ENCODE assay signal across 5 worm cellular contexts in the genomic region with DNA sequence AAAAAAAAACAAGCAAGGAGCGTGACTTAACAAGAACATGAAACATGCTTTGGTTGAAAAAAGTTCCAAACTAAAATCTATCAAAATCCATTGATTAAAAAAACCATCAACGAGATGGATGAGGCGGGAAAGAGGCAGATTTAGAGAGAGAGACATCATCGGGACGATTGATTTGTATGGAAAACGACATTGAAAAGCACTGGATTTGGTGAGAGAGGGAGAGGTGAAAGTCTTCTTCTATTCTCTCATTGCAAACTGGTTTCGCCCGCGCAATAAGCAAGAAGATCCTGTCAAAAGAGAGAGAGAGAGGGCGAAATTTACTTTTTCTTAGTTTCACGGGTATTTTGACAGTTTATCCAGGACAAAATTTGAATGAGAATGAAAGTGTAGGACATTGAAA.
TF ChIP-seq lines count a peak whose summit lies in the region.

No protein-coding gene starts in this region.

TF ChIP-seq in whole organism, L1 larva, 84 proteins besides CTCF, POLR2A, EP300 and RAD21:
- TF ChIP-seq unc-98 (GFP tag; IDR thresholded peaks at IDR 0.05; lab: Robert Waterston, UW) (no peak), blmp-1 (tag; optimal IDR thresholded peaks at IDR 0.05; lab: Kevin White, UChicago) (peak; percentile 99), fkh-10 (GFP tag; optimal IDR thresholded peaks at IDR 0.05; lab: Kevin White, UChicago) (no peak), nhr-85 (tag; lab: Kevin White, UChicago) (peak; percentile 46), fos-1 (tag; optimal IDR thresholded peaks at IDR 0.05; lab: Kevin White, UChicago) (no peak)

TF ChIP-seq in whole organism, L2 larva, 48 proteins besides CTCF, POLR2A, EP300 and RAD21:
- peak; percentile 14 for TF ChIP-seq nhr-129 (tag; optimal IDR thresholded peaks at IDR 0.05; lab: Kevin White, UChicago)
- no peak for TF ChIP-seq nhr-21 (tag; optimal IDR thresholded peaks at IDR 0.05; lab: Kevin White, UChicago)

TF ChIP-seq in whole organism, L3 larva, 47 proteins besides CTCF, POLR2A, EP300 and RAD21:
- TF ChIP-seq elt-2 (tag; optimal IDR thresholded peaks at IDR 0.05; lab: Kevin White, UChicago) (no peak), pqm-1 (tag; optimal IDR thresholded peaks at IDR 0.05; lab: Kevin White, UChicago) (no peak), sea-2 (GFP tag; optimal IDR thresholded peaks at IDR 0.05; lab: Kevin White, UChicago) (no peak), nhr-43 (tag; optimal IDR thresholded peaks at IDR 0.05; lab: Kevin White, UChicago; ENCODE audit: poor library complexity, severe bottlenecking) (peak; percentile 1), nhr-23 (tag; optimal IDR thresholded peaks at IDR 0.05; lab: Kevin White, UChicago) (peak; percentile 5), elt-3 (tag; optimal IDR thresholded peaks at IDR 0.05; lab: Kevin White, UChicago) (no peak), daf-12 (tag; optimal IDR thresholded peaks at IDR 0.05; lab: Kevin White, UChicago) (no peak), nhr-25 (tag; optimal IDR thresholded peaks at IDR 0.05; lab: Kevin White, UChicago) (peak; percentile 52), egl-5 (tag; optimal IDR thresholded peaks at IDR 0.05; lab: Kevin White, UChicago) (no peak), ztf-11 (tag; optimal IDR thresholded peaks at IDR 0.05; lab: Kevin White, UChicago) (no peak), unc-62 (GFP tag; optimal IDR thresholded peaks at IDR 0.05; lab: Kevin White, UChicago) (no peak)
TF ChIP-seq in whole organism, L3 larva: peak in this region for 3.

TF ChIP-seq in whole organism, L4 larva, 104 proteins besides CTCF, POLR2A, EP300 and RAD21:
- TF ChIP-seq aha-1 (tag; lab: Kevin White, UChicago) (peak; percentile 14), nhr-28 (tag; optimal IDR thresholded peaks at IDR 0.05; lab: Kevin White, UChicago) (peak; percentile 1), arid-1 (GFP tag; conservative IDR thresholded peaks at IDR 0.05; lab: Robert Waterston, UW) (no peak)

TF ChIP-seq in whole organism, mixed stage, embryonic, 35 proteins besides CTCF, POLR2A, EP300 and RAD21:
- TF ChIP-seq tbx-8 (GFP tag; optimal IDR thresholded peaks at IDR 0.05; lab: Kevin White, UChicago): no peak
- TF ChIP-seq blmp-1 (tag; optimal IDR thresholded peaks at IDR 0.05; lab: Kevin White, UChicago): peak; percentile 28

Comparison
In these comparisons a context has a peak if more than half of its experiments do, and no peak if none do; other contexts are left out.
1. Of the 29 proteins assayed by ChIP-seq in both whole organism, L4 larva and whole organism, L1 larva: peak only in whole organism, L4 larva: aha-1 and nhr-28; only in whole organism, L1 larva: none; in both: none; in neither: 27.